Fruit fly (Drosophila melanogaster) ovary, adult (tissue): ENCODE results near the gene tna.

ENCODE experiments used
- CG17801 ChIP-seq: fragments of 200-800 bp; optimal IDR thresholded peaks from 2 replicates; lab custom pipeline; 2019; ENCODE audit warnings: missing biosample characterization, mild to moderate bottlenecking, missing genetic modification characterization, moderate library complexity; ENCODE audit not compliant: partially characterized antibody

The tna gene

dm6 chr3L:10869144-10869543 lies 33.8 kb downstream of the tna start:
- no peak for TF ChIP-seq CG17801 (GFP tag; lab: Kevin White, UChicago)

dm6 chr3L:10870087-10870486 lies 34.8 kb downstream of the tna start:
- TF ChIP-seq CG17801 (GFP tag; lab: Kevin White, UChicago): no peak

- no peak for TF ChIP-seq CG17801 (GFP tag; lab: Kevin White, UChicago)
Observed at dm6 chr3L:10871534-10871933, 36.2 kb downstream of the tna start.

- TF ChIP-seq CG17801 (GFP tag; lab: Kevin White, UChicago): no peak
Observed at dm6 chr3L:10876036-10876435, 40.7 kb downstream of the tna start.

- TF ChIP-seq CG17801 (GFP tag; lab: Kevin White, UChicago): no peak
Observed at dm6 chr3L:10878842-10879241, 43.5 kb downstream of the tna start, which contains the start of the genes CG6418 and Blos4. TSS of gene CG6418 (minus strand) at chr3L:10879037. TSS of gene Blos4 (plus strand) at chr3L:10879085.

- TF ChIP-seq CG17801 (GFP tag; lab: Kevin White, UChicago): no peak
Observed at dm6 chr3L:10882336-10883040, 47.2 kb downstream of the tna start, which contains the start of the genes CG6409 and galla-2. TSS of gene CG6409 (minus strand) at chr3L:10882386. TSS of gene galla-2 (plus strand) at chr3L:10882890.

dm6 chr3L:10885711-10886272 lies 50.5 kb downstream of the tna start:
- no peak for TF ChIP-seq CG17801 (GFP tag; lab: Kevin White, UChicago)

dm6 chr3L:10886371-10886770 lies 51.0 kb downstream of the tna start, which contains the start of gene OXA1L:
TSS of gene OXA1L (minus strand) at chr3L:10886471.
- no peak for TF ChIP-seq CG17801 (GFP tag; lab: Kevin White, UChicago)

dm6 chr3L:10889000-10889691 lies 53.8 kb downstream of the tna start:
- TF ChIP-seq CG17801 (GFP tag; lab: Kevin White, UChicago): no peak

- TF ChIP-seq CG17801 (GFP tag; lab: Kevin White, UChicago): no peak
Observed at dm6 chr3L:10889692-10890089, 54.4 kb downstream of the tna start, which contains the start of gene Cpr67Fa1. TSS of gene Cpr67Fa1 (plus strand) at chr3L:10889990.

dm6 chr3L:10891414-10891813 lies 56.1 kb downstream of the tna start, which contains the start of gene Cpr67Fa2:
TSS of gene Cpr67Fa2 (plus strand) at chr3L:10891714.
- TF ChIP-seq CG17801 (GFP tag; lab: Kevin White, UChicago): no peak

- no peak for TF ChIP-seq CG17801 (GFP tag; lab: Kevin White, UChicago)
Observed at dm6 chr3L:10893156-10893784, 57.9 kb downstream of the tna start.

- TF ChIP-seq CG17801 (GFP tag; lab: Kevin White, UChicago): no peak
Observed at dm6 chr3L:10894159-10894558, 58.8 kb downstream of the tna start, which contains the start of gene Cpr67Fb. TSS of gene Cpr67Fb (plus strand) at chr3L:10894173.

- TF ChIP-seq CG17801 (GFP tag; lab: Kevin White, UChicago): no peak
Observed at dm6 chr3L:10896923-10897322, 61.6 kb downstream of the tna start.
